Worm (Caenorhabditis elegans) whole organism, young adult: ENCODE data around the gene icln-1.

ENCODE experiments used
- F37B4.10 ChIP-seq: fragments of 200-800 bp; sonication (Bioruptor generic); IDR thresholded peaks from 2 replicates; pipeline ENCODE4 v1.3.6; 2022; ENCODE audit warnings: missing genetic modification characterization, missing compliant biosample characterization
- Y56A3A.18 ChIP-seq: fragments of 200-800 bp; sonication (Bioruptor generic); IDR thresholded peaks from 2 replicates; pipeline ENCODE4 v1.3.6; 2022; ENCODE audit warnings: missing genetic modification reagents, missing genetic modification characterization, missing compliant biosample characterization
- Y67H2A.10 ChIP-seq: fragments of 200-800 bp; sonication (Bioruptor generic); conservative IDR thresholded peaks from 2 replicates; pipeline ENCODE4 v1.3.6; 2022; ENCODE audit warnings: missing genetic modification reagents, missing genetic modification characterization, missing compliant biosample characterization
- ama-1 ChIP-seq, 3 experiments: fragments of 150-350 bp in 1 of 3; sonication (generic microtip) in 2 of 3; optimal IDR thresholded peaks; 2 replicates each; lab custom pipeline; 2014 to 2018; ENCODE audit warnings: missing biosample characterization in 2 of 3, missing genetic modification characterization in 2 of 3, missing genetic modification reagents in 2 of 3
- athp-1 ChIP-seq: sonication (generic microtip); optimal IDR thresholded peaks from 2 replicates; lab custom pipeline; 2017; ENCODE audit warnings: mild to moderate bottlenecking, missing genetic modification characterization, missing compliant biosample characterization
- ccch-3 ChIP-seq: fragments of 200-800 bp; sonication (Bioruptor generic); optimal IDR thresholded peaks from 2 replicates; lab custom pipeline; 2018; ENCODE audit warnings: mild to moderate bottlenecking, missing genetic modification characterization, missing compliant biosample characterization
- cebp-1 ChIP-seq, 2 experiments: fragments of 200-800 bp in 1 of 2; sonication (Bioruptor generic) in 1 of 2; sonication (generic microtip) in 1 of 2; IDR thresholded peaks in 1 of 2; optimal IDR thresholded peaks in 1 of 2; 2 replicates each; pipeline versions ENCODE4 v1.3.6 to Lab custom; 2017 to 2022; ENCODE audit warnings: missing compliant biosample characterization in 2 of 2, missing genetic modification characterization in 2 of 2, mild to moderate bottlenecking in 1 of 2, missing genetic modification reagents in 1 of 2, moderate library complexity in 1 of 2
- chd-7 ChIP-seq: sonication (generic microtip); optimal IDR thresholded peaks from 2 replicates; lab custom pipeline; 2016; ENCODE audit warnings: mild to moderate bottlenecking, missing genetic modification characterization, moderate library complexity, missing compliant biosample characterization
- let-607 ChIP-seq, 2 experiments: fragments of 200-800 bp in 1 of 2; sonication (Bioruptor generic) in 1 of 2; sonication (generic microtip) in 1 of 2; optimal IDR thresholded peaks; 2 replicates each; lab custom pipeline; 2016 to 2018; ENCODE audit warnings: mild to moderate bottlenecking in 2 of 2, missing compliant biosample characterization in 2 of 2, missing genetic modification characterization in 2 of 2, moderate library complexity in 2 of 2, missing genotype in 1 of 2
- lin-35 ChIP-seq, 3 experiments: fragments of 150-350 bp in 2 of 3; sonication (generic microtip) in 1 of 3; optimal IDR thresholded peaks; 2 replicates each; lab custom pipeline; 2014 to 2018; ENCODE audit warnings: missing biosample characterization in 3 of 3, missing genetic modification characterization in 3 of 3, missing genetic modification reagents in 3 of 3
- unc-62 ChIP-seq: fragments of 150-350 bp; optimal IDR thresholded peaks from 2 replicates; lab custom pipeline; 2014; ENCODE audit warnings: missing biosample characterization, missing genetic modification reagents, missing genetic modification characterization

DNA sequence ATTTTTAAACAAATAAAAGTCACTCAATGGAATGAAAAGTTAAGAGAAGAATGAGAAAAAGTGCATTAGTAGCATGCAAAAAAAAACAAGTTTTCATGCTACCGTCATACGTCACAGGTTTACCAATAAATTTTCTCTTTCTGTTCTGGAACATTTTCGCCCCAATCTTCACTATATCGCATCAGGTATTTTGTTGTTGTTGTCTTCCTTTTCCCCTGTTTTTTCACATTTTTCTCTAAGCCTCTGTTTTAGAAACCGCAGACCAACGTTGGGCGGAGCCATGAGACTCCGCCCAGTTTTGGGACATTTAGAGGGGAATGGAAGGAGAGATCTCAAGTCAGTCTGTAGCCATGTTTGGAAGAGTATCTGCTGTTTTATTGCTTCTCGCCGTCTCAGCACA is 7.2 kb downstream of the icln-1 start, which contains the start of gene msa-1:
- TF ChIP-seq ama-1 (optimal IDR thresholded peaks at IDR 0.05; lab: Kevin White, UChicago) = no peak
- TF ChIP-seq ama-1 (GFP tag; optimal IDR thresholded peaks at IDR 0.05; lab: Kevin White, UChicago) = no peak
- no peak for TF ChIP-seq Y67H2A.10 (GFP tag; lab: Robert Waterston, UW)
- TF ChIP-seq chd-7 (tag; lab: Kevin White, UChicago) = no peak
- TF ChIP-seq cebp-1 (GFP tag; IDR thresholded peaks at IDR 0.05; lab: Robert Waterston, UW) = no peak
- no peak for TF ChIP-seq cebp-1 (tag; optimal IDR thresholded peaks at IDR 0.05; lab: Kevin White, UChicago)
- TF ChIP-seq lin-35 (GFP tag; optimal IDR thresholded peaks at IDR 0.05; lab: Kevin White, UChicago) = no peak
- TF ChIP-seq athp-1 (tag; lab: Kevin White, UChicago) = no peak
- TF ChIP-seq F37B4.10 (GFP tag; lab: Robert Waterston, UW) = no peak
- no peak for TF ChIP-seq unc-62 (GFP tag; lab: Kevin White, UChicago)
- TF ChIP-seq Y56A3A.18 (GFP tag; lab: Robert Waterston, UW) = no peak
- no peak for TF ChIP-seq ccch-3 (GFP tag; lab: Kevin White, UChicago)
- TF ChIP-seq let-607 (tag; optimal IDR thresholded peaks at IDR 0.05; lab: Kevin White, UChicago) = no peak
